Fruit fly (Drosophila melanogaster) whole organism, embryonic: ENCODE results near the gene CG1213.

Experiments used
- CG10267 ChIP-seq: fragments of 200-800 bp; sonication (Bioruptor generic); optimal IDR thresholded peaks from 2 replicates; lab custom pipeline; 2018; ENCODE audit warnings: missing biosample characterization, mild to moderate bottlenecking, missing genetic modification characterization, moderate library complexity
- CG17568 ChIP-seq: fragments of 200-800 bp; sonication (Bioruptor generic); optimal IDR thresholded peaks from 2 replicates; lab custom pipeline; 2018; ENCODE audit warnings: missing biosample characterization, mild to moderate bottlenecking, missing genetic modification characterization, moderate library complexity
- Hand ChIP-seq: fragments of 200-800 bp; sonication (Bioruptor generic); optimal IDR thresholded peaks from 2 replicates; lab custom pipeline; 2017; ENCODE audit warnings: mild to moderate bottlenecking, missing biosample characterization, missing genetic modification reagents, missing genetic modification characterization
- NK7.1 ChIP-seq: fragments of 200-800 bp; sonication (Bioruptor generic); optimal IDR thresholded peaks from 3 replicates; lab custom pipeline; 2016; ENCODE audit warnings: missing biosample characterization, missing genetic modification characterization
- Oaz ChIP-seq: fragments of 200-800 bp; sonication (Bioruptor generic); IDR thresholded peaks from 2 replicates; pipeline ENCODE4 v1.3.6; 2022; ENCODE audit warnings: missing biosample characterization, missing genetic modification characterization
- gt ChIP-seq: fragments of 200-800 bp; sonication (Bioruptor generic); IDR thresholded peaks from 2 replicates; pipeline ENCODE4 v1.3.6; 2022; ENCODE audit warnings: missing biosample characterization, missing genetic modification characterization

- no peak for TF ChIP-seq Hand (GFP tag; lab: Kevin White, UChicago)
- TF ChIP-seq CG10267: no peak
- no peak for TF ChIP-seq NK7.1 (GFP tag; lab: Kevin White, UChicago)
- TF ChIP-seq CG17568 (GFP tag; lab: Kevin White, UChicago): no peak
- TF ChIP-seq Oaz: no peak
- TF ChIP-seq gt (GFP tag; lab: Robert Waterston, UW): no peak
These were observed 20.4 kb downstream of the CG1213 start for dm6 chr3R:5861218-5861902.
